Fruit fly (Drosophila melanogaster) whole organism, prepupa: ENCODE results near the gene Cul6.

Experiments used
- Blimp-1 ChIP-seq: fragments of 200-800 bp; sonication (Bioruptor generic); optimal IDR thresholded peaks from 3 replicates; lab custom pipeline; 2017; ENCODE audit warnings: missing biosample characterization, missing genetic modification characterization, mild to moderate bottlenecking, moderate library complexity, missing genetic modification reagents
- CG10631 ChIP-seq: fragments of 200-800 bp; sonication (Bioruptor generic); optimal IDR thresholded peaks from 2 replicates; lab custom pipeline; 2016; ENCODE audit warnings: missing biosample characterization, missing genetic modification characterization
- CG10669 ChIP-seq: fragments of 200-800 bp; sonication (Bioruptor generic); optimal IDR thresholded peaks from 3 replicates; lab custom pipeline; 2018; ENCODE audit warnings: missing biosample characterization, mild to moderate bottlenecking, missing genetic modification characterization, moderate library complexity
- CG1621 ChIP-seq: fragments of 200-800 bp; sonication (Bioruptor generic); optimal IDR thresholded peaks from 3 replicates; lab custom pipeline; 2018; ENCODE audit warnings: missing biosample characterization, mild to moderate bottlenecking, missing genetic modification characterization
- CG32006 ChIP-seq: fragments of 200-800 bp; sonication (Bioruptor generic); optimal IDR thresholded peaks from 3 replicates; lab custom pipeline; 2017; ENCODE audit warnings: missing biosample characterization, mild to moderate bottlenecking, missing genetic modification characterization
- CG3919 ChIP-seq: fragments of 200-800 bp; sonication (Bioruptor generic); optimal IDR thresholded peaks from 3 replicates; lab custom pipeline; 2016; ENCODE audit warnings: missing biosample characterization, missing genetic modification characterization
- CG6163 ChIP-seq: fragments of 200-800 bp; sonication (Bioruptor generic); IDR thresholded peaks from 3 replicates; pipeline ENCODE4 v1.3.6; 2022; ENCODE audit warnings: missing biosample characterization, missing genetic modification characterization
- CG6808 ChIP-seq: fragments of 200-800 bp; sonication (Bioruptor generic); optimal IDR thresholded peaks from 3 replicates; lab custom pipeline; 2017; ENCODE audit warnings: missing biosample characterization, missing genetic modification characterization, mild to moderate bottlenecking, moderate library complexity, missing genetic modification reagents
- CG6854 ChIP-seq: fragments of 200-800 bp; sonication (Bioruptor generic); optimal IDR thresholded peaks from 2 replicates; lab custom pipeline; 2017; ENCODE audit warnings: missing biosample characterization, mild to moderate bottlenecking, missing genetic modification characterization
- Eip93F ChIP-seq: fragments of 200-800 bp; sonication (Bioruptor generic); optimal IDR thresholded peaks from 2 replicates; lab custom pipeline; 2016; ENCODE audit warnings: missing biosample characterization, mild to moderate bottlenecking, missing genetic modification characterization
- eg ChIP-seq: fragments of 200-800 bp; sonication (Bioruptor generic); IDR thresholded peaks from 3 replicates; pipeline ENCODE4 v1.3.6; 2022; ENCODE audit warnings: missing biosample characterization, missing genetic modification characterization
- fd59A ChIP-seq: fragments of 200-800 bp; sonication (Bioruptor generic); optimal IDR thresholded peaks from 2 replicates; lab custom pipeline; 2017; ENCODE audit warnings: missing biosample characterization, mild to moderate bottlenecking, missing genetic modification characterization, missing genetic modification reagents
- net ChIP-seq: fragments of 200-800 bp; sonication (Bioruptor generic); optimal IDR thresholded peaks from 3 replicates; lab custom pipeline; 2016; ENCODE audit warnings: missing biosample characterization, missing genetic modification characterization

- TF ChIP-seq CG6854 (no peak), CG1621 (tag; lab: Kevin White, UChicago) (no peak), CG10631 (GFP tag; lab: Kevin White, UChicago) (no peak), fd59A (GFP tag; lab: Kevin White, UChicago) (no peak), Eip93F (no peak), net (no peak), Blimp-1 (GFP tag; lab: Kevin White, UChicago) (no peak), eg (no peak), CG3919 (GFP tag; lab: Kevin White, UChicago) (no peak), CG32006 (GFP tag; lab: Kevin White, UChicago) (no peak), CG10669 (GFP tag; lab: Kevin White, UChicago) (no peak), CG6808 (GFP tag; lab: Kevin White, UChicago) (no peak), CG6163 (no peak)
Observed at dm6 chr3L:13058429-13058828, 46.9 kb upstream of the Cul6 start.
